Worm (Caenorhabditis elegans) whole organism, midembryonic: ENCODE results near the gene srd-4.

Experiments
- klf-2 ChIP-seq: fragments of 200-800 bp; sonication (Bioruptor generic); conservative IDR thresholded peaks from 2 replicates; pipeline ENCODE4 v1.3.6; 2022; ENCODE audit warnings: missing genetic modification reagents, missing genetic modification characterization, missing compliant biosample characterization
- ztf-23 ChIP-seq: fragments of 200-800 bp; sonication (Bioruptor generic); IDR thresholded peaks from 2 replicates; pipeline ENCODE4 v1.3.6; 2022; ENCODE audit warnings: missing genetic modification reagents, missing genetic modification characterization, missing compliant biosample characterization
- ztf-29 ChIP-seq: fragments of 200-800 bp; sonication (Bioruptor generic); IDR thresholded peaks from 2 replicates; pipeline ENCODE4 v1.3.6; 2022; ENCODE audit warnings: missing genetic modification reagents, missing genetic modification characterization, missing compliant biosample characterization

DNA sequence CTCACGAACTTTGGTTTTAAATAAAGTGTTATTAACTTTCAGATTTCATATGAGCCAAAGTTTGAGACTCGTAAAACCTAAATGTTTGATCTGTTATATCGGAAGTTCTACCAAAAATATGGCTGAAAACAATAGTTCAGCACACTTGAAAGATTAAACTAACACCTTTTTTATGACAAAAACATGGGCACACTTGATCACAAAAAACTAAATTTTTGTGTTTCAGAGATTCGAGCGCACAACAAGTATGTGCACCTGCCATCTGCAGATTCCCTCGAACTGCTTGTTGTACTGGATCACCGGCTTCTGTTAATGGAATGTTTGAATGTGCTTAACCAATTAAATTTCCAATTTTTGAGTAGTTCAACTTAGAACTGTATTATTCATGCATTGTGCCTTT, 31.0 kb upstream of the srd-4 start:
- no peak for TF ChIP-seq ztf-23
- no peak for TF ChIP-seq ztf-29 (GFP tag; lab: Robert Waterston, UW)
- TF ChIP-seq klf-2 (GFP tag; lab: Robert Waterston, UW), result no peak
